Worm (Caenorhabditis elegans) whole organism, midembryonic: ENCODE results near the gene fzo-1.

Experiments used
- T22C8.4 ChIP-seq: fragments of 200-800 bp; sonication (Bioruptor generic); IDR thresholded peaks from 2 replicates; pipeline ENCODE4 v1.3.6; 2022; ENCODE audit warnings: missing genetic modification characterization, missing compliant biosample characterization
- cog-1 ChIP-seq: sonication (generic microtip); optimal IDR thresholded peaks from 2 replicates; lab custom pipeline; 2016; ENCODE audit warnings: missing genetic modification characterization, missing compliant biosample characterization
- flt-1 ChIP-seq: fragments of 200-800 bp; sonication (Bioruptor generic); IDR thresholded peaks from 2 replicates; pipeline ENCODE4 v1.3.6; 2022; ENCODE audit warnings: missing genetic modification characterization, missing compliant biosample characterization
- klf-2 ChIP-seq: fragments of 200-800 bp; sonication (Bioruptor generic); conservative IDR thresholded peaks from 2 replicates; pipeline ENCODE4 v1.3.6; 2022; ENCODE audit warnings: missing genetic modification reagents, missing genetic modification characterization, missing compliant biosample characterization
- med-1 ChIP-seq: sonication (generic microtip); optimal IDR thresholded peaks from 2 replicates; lab custom pipeline; 2017; ENCODE audit warnings: missing genetic modification characterization, mild to moderate bottlenecking, missing compliant biosample characterization, antibody characterized with exemption, missing genetic modification reagents; ENCODE audit not compliant: insufficient read depth
- ref-1 ChIP-seq: fragments of 200-800 bp; sonication (Bioruptor generic); conservative IDR thresholded peaks from 2 replicates; pipeline ENCODE4 v1.3.6; 2022; ENCODE audit warnings: missing genetic modification reagents, missing genetic modification characterization, missing compliant biosample characterization
- tab-1 ChIP-seq: fragments of 200-800 bp; sonication (Bioruptor generic); IDR thresholded peaks from 2 replicates; pipeline ENCODE4 v1.3.6; 2022; ENCODE audit warnings: missing genetic modification characterization, missing compliant biosample characterization
- ztf-23 ChIP-seq: fragments of 200-800 bp; sonication (Bioruptor generic); IDR thresholded peaks from 2 replicates; pipeline ENCODE4 v1.3.6; 2022; ENCODE audit warnings: missing genetic modification reagents, missing genetic modification characterization, missing compliant biosample characterization
- ztf-29 ChIP-seq: fragments of 200-800 bp; sonication (Bioruptor generic); IDR thresholded peaks from 2 replicates; pipeline ENCODE4 v1.3.6; 2022; ENCODE audit warnings: missing genetic modification reagents, missing genetic modification characterization, missing compliant biosample characterization

The fzo-1 gene

ce11 chrII:5801075-5801474, 34.9 kb downstream of the fzo-1 start, which contains the start of the genes K05F1.9 and K05F1.1:
Gene K05F1.9, minus strand, starts transcription at chrII:5801175.
Gene K05F1.1, plus strand, starts transcription at chrII:5801382.
- TF ChIP-seq cog-1 (tag; lab: Kevin White, UChicago) = no peak
- no peak for TF ChIP-seq med-1 (GFP tag; lab: Kevin White, UChicago)
- no peak for TF ChIP-seq ref-1
- TF ChIP-seq flt-1 (GFP tag; lab: Robert Waterston, UW) = no peak
- TF ChIP-seq ztf-29 (GFP tag; lab: Robert Waterston, UW) = no peak
- no peak for TF ChIP-seq T22C8.4 (GFP tag; lab: Robert Waterston, UW)
- no peak for TF ChIP-seq klf-2 (GFP tag; lab: Robert Waterston, UW)
- no peak for TF ChIP-seq ztf-23 (GFP tag; lab: Robert Waterston, UW)
- no peak for TF ChIP-seq tab-1 (GFP tag; lab: Robert Waterston, UW)

ce11 chrII:5799553-5799952, 36.5 kb downstream of the fzo-1 start, which contains the start of gene K05F1.8:
Gene K05F1.8, minus strand, starts transcription at chrII:5799653.
- TF ChIP-seq tab-1 (GFP tag; lab: Robert Waterston, UW) = no peak
- TF ChIP-seq med-1 (GFP tag; lab: Kevin White, UChicago) = no peak
- no peak for TF ChIP-seq klf-2 (GFP tag; lab: Robert Waterston, UW)
- no peak for TF ChIP-seq cog-1 (tag; lab: Kevin White, UChicago)
- TF ChIP-seq ztf-23 (GFP tag; lab: Robert Waterston, UW) = no peak
- TF ChIP-seq ref-1 = no peak
- TF ChIP-seq T22C8.4 (GFP tag; lab: Robert Waterston, UW) = no peak
- TF ChIP-seq ztf-29 (GFP tag; lab: Robert Waterston, UW) = no peak
- TF ChIP-seq flt-1 (GFP tag; lab: Robert Waterston, UW) = no peak

- TF ChIP-seq ztf-23 (GFP tag; lab: Robert Waterston, UW) (no peak), med-1 (GFP tag; lab: Kevin White, UChicago) (no peak), ref-1 (no peak), ztf-29 (GFP tag; lab: Robert Waterston, UW) (no peak), tab-1 (GFP tag; lab: Robert Waterston, UW) (no peak), T22C8.4 (GFP tag; lab: Robert Waterston, UW) (no peak), flt-1 (GFP tag; lab: Robert Waterston, UW) (no peak), klf-2 (GFP tag; lab: Robert Waterston, UW) (no peak), cog-1 (tag; lab: Kevin White, UChicago) (no peak)
Observed at ce11 chrII:5797348-5797977, 38.5 kb downstream of the fzo-1 start, which contains the start of the genes msp-63 and msp-142. Gene msp-63, minus strand, starts transcription at chrII:5797448. Gene msp-142, plus strand, starts transcription at chrII:5797927.

ce11 chrII:5794195-5794594, 41.8 kb downstream of the fzo-1 start, which contains the start of gene acdh-8:
Gene acdh-8, plus strand, starts transcription at chrII:5794495.
- no peak for TF ChIP-seq cog-1 (tag; lab: Kevin White, UChicago)
- no peak for TF ChIP-seq flt-1 (GFP tag; lab: Robert Waterston, UW)
- TF ChIP-seq ref-1 = no peak
- no peak for TF ChIP-seq ztf-23 (GFP tag; lab: Robert Waterston, UW)
- TF ChIP-seq T22C8.4 (GFP tag; lab: Robert Waterston, UW) = no peak
- no peak for TF ChIP-seq tab-1 (GFP tag; lab: Robert Waterston, UW)
- TF ChIP-seq ztf-29 (GFP tag; lab: Robert Waterston, UW) = no peak
- no peak for TF ChIP-seq med-1 (GFP tag; lab: Kevin White, UChicago)
- no peak for TF ChIP-seq klf-2 (GFP tag; lab: Robert Waterston, UW)

ce11 chrII:5792490-5792889, 43.5 kb downstream of the fzo-1 start, which contains the start of gene K05F1.14:
Gene K05F1.14, minus strand, starts transcription at chrII:5792590.
- TF ChIP-seq ztf-29 (GFP tag; lab: Robert Waterston, UW) (no peak), tab-1 (GFP tag; lab: Robert Waterston, UW) (no peak), cog-1 (tag; lab: Kevin White, UChicago) (no peak), flt-1 (GFP tag; lab: Robert Waterston, UW) (no peak), med-1 (GFP tag; lab: Kevin White, UChicago) (no peak), T22C8.4 (GFP tag; lab: Robert Waterston, UW) (no peak), klf-2 (GFP tag; lab: Robert Waterston, UW) (no peak)

- TF ChIP-seq klf-2 (GFP tag; lab: Robert Waterston, UW) (no peak), tab-1 (GFP tag; lab: Robert Waterston, UW) (no peak), T22C8.4 (GFP tag; lab: Robert Waterston, UW) (no peak), ref-1 (no peak), med-1 (GFP tag; lab: Kevin White, UChicago) (no peak), ztf-29 (GFP tag; lab: Robert Waterston, UW) (no peak), ztf-23 (GFP tag; lab: Robert Waterston, UW) (no peak)
Observed at ce11 chrII:5790313-5790773, 45.7 kb downstream of the fzo-1 start, which contains the start of gene lect-2. Gene lect-2, plus strand, starts transcription at chrII:5790723.

- TF ChIP-seq flt-1 (GFP tag; lab: Robert Waterston, UW) = no peak
- no peak for TF ChIP-seq T22C8.4 (GFP tag; lab: Robert Waterston, UW)
- TF ChIP-seq tab-1 (GFP tag; lab: Robert Waterston, UW) = no peak
- TF ChIP-seq cog-1 (tag; lab: Kevin White, UChicago) = no peak
- no peak for TF ChIP-seq ref-1
- no peak for TF ChIP-seq klf-2 (GFP tag; lab: Robert Waterston, UW)
- TF ChIP-seq med-1 (GFP tag; lab: Kevin White, UChicago) = no peak
- TF ChIP-seq ztf-23 (GFP tag; lab: Robert Waterston, UW) = no peak
- no peak for TF ChIP-seq ztf-29 (GFP tag; lab: Robert Waterston, UW)
Observed at ce11 chrII:5788815-5789214, 47.2 kb downstream of the fzo-1 start, which contains the start of gene K05F1.13. Gene K05F1.13, plus strand, starts transcription at chrII:5789115.

ce11 chrII:5785504-5785903, 50.5 kb downstream of the fzo-1 start:
- TF ChIP-seq med-1 (GFP tag; lab: Kevin White, UChicago) (no peak), klf-2 (GFP tag; lab: Robert Waterston, UW) (no peak), ref-1 (no peak), T22C8.4 (GFP tag; lab: Robert Waterston, UW) (no peak), ztf-29 (GFP tag; lab: Robert Waterston, UW) (no peak), ztf-23 (GFP tag; lab: Robert Waterston, UW) (no peak), cog-1 (tag; lab: Kevin White, UChicago) (no peak), tab-1 (GFP tag; lab: Robert Waterston, UW) (no peak), flt-1 (GFP tag; lab: Robert Waterston, UW) (no peak)
